Worm (Caenorhabditis elegans): ENCODE data around the gene cest-9.2.
A peak's percentile ranks its signal among the peaks of the same experiment; 100 is the strongest.

The cest-9.2 gene

ce11 chrX:12177521-12177920 is 44.4 kb upstream of the cest-9.2 start:
- TF ChIP-seq ceh-36 (tag; optimal IDR thresholded peaks at IDR 0.05), result no peak
- no peak for TF ChIP-seq aly-1 (tag; optimal IDR thresholded peaks at IDR 0.05)
- no peak for TF ChIP-seq F13C5.2 (tag; optimal IDR thresholded peaks at IDR 0.05)
- no peak for TF ChIP-seq ceh-13 (GFP tag; optimal IDR thresholded peaks at IDR 0.05)
- TF ChIP-seq tra-4 (tag; optimal IDR thresholded peaks at IDR 0.05), result no peak
- TF ChIP-seq flt-1 (GFP tag; IDR thresholded peaks at IDR 0.05), result no peak
- no peak for TF ChIP-seq hmbx-1 (tag; optimal IDR thresholded peaks at IDR 0.05)

- TF ChIP-seq aly-1 (tag; optimal IDR thresholded peaks at IDR 0.05) (no peak), tbx-37 (GFP tag; conservative IDR thresholded peaks at IDR 0.05) (no peak), scrt-1 (GFP tag; IDR thresholded peaks at IDR 0.05) (no peak), hmg-4 (GFP tag; optimal IDR thresholded peaks at IDR 0.05) (no peak), hmbx-1 (tag; optimal IDR thresholded peaks at IDR 0.05) (no peak), ama-1 (optimal IDR thresholded peaks at IDR 0.05) (no peak), pes-1 (GFP tag; IDR thresholded peaks at IDR 0.05) (no peak), flt-1 (GFP tag; IDR thresholded peaks at IDR 0.05) (no peak), ets-7 (tag; optimal IDR thresholded peaks at IDR 0.05) (no peak), B0310.2 (tag; optimal IDR thresholded peaks at IDR 0.05) (no peak), hnd-1 (tag; optimal IDR thresholded peaks at IDR 0.05) (no peak), tbx-11 (GFP tag; IDR thresholded peaks at IDR 0.05) (no peak), ceh-36 (tag; optimal IDR thresholded peaks at IDR 0.05) (no peak), ceh-13 (GFP tag; optimal IDR thresholded peaks at IDR 0.05) (no peak), sea-1 (GFP tag; conservative IDR thresholded peaks at IDR 0.05) (no peak), tra-4 (tag; optimal IDR thresholded peaks at IDR 0.05) (no peak), F13C5.2 (tag; optimal IDR thresholded peaks at IDR 0.05) (no peak)
Observed at ce11 chrX:12178351-12179089, 43.4 kb upstream of the cest-9.2 start.

DNA sequence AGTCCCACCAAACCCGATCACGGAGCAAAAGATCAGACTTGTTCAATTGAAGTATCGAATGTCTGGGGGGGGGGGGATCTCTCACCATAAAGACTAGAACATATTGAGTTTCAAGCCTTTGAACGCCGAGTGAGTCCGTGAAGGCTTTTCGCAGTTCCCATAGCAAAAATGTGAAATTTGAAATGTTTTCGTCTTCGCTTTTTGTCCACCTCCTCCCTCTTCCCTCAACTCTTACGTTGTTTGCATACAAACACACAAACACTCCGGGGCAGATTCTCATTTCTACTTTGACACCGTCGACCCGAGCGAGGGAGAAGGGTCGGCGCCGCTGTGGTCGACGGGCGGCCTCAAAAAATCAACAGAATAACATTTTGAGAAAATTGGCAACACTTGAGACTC is 42.8 kb upstream of the cest-9.2 start:
- no peak for TF ChIP-seq sea-1 (GFP tag; conservative IDR thresholded peaks at IDR 0.05)
- no peak for TF ChIP-seq aly-1 (tag; optimal IDR thresholded peaks at IDR 0.05)
- no peak for TF ChIP-seq B0310.2 (tag; optimal IDR thresholded peaks at IDR 0.05)
- TF ChIP-seq ama-1 (optimal IDR thresholded peaks at IDR 0.05), result no peak
- TF ChIP-seq tra-4 (tag; optimal IDR thresholded peaks at IDR 0.05), result no peak
- TF ChIP-seq pes-1 (GFP tag; IDR thresholded peaks at IDR 0.05), result no peak
- no peak for TF ChIP-seq ets-7 (tag; optimal IDR thresholded peaks at IDR 0.05)
- TF ChIP-seq F13C5.2 (tag; optimal IDR thresholded peaks at IDR 0.05), result no peak
- TF ChIP-seq ceh-36 (tag; optimal IDR thresholded peaks at IDR 0.05), result no peak
- no peak for TF ChIP-seq hnd-1 (tag; optimal IDR thresholded peaks at IDR 0.05)
- TF ChIP-seq tbx-11 (GFP tag; IDR thresholded peaks at IDR 0.05), result no peak
- no peak for TF ChIP-seq flt-1 (GFP tag; IDR thresholded peaks at IDR 0.05)
- no peak for TF ChIP-seq ceh-13 (GFP tag; optimal IDR thresholded peaks at IDR 0.05)
- no peak for TF ChIP-seq tbx-37 (GFP tag; conservative IDR thresholded peaks at IDR 0.05)

ce11 chrX:12179817-12180384 is 42.0 kb upstream of the cest-9.2 start:
- TF ChIP-seq ceh-13 (GFP tag; optimal IDR thresholded peaks at IDR 0.05) (no peak), tra-4 (tag; optimal IDR thresholded peaks at IDR 0.05) (no peak), hmg-4 (GFP tag; optimal IDR thresholded peaks at IDR 0.05) (peak; percentile 35)

DNA sequence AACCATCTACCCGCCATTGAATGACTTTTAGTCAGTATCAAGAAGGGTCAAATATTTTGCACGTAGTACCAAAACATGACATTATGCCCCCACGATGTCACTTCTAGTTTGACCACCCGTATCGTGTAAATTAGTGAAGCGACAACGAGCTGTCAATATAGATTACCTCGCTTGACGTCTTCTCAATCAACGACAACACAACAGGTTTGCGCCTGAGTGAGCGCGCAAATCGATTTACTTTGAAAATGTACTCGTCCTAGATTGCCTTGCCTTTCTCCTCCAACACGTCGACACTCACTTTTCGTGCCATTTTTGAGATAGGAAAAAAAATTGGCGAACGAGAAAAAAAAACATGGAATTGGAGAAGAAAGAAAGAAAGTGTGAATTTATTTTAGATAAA is 41.2 kb upstream of the cest-9.2 start:
- TF ChIP-seq flt-1 (GFP tag; IDR thresholded peaks at IDR 0.05) (no peak), sea-1 (GFP tag; conservative IDR thresholded peaks at IDR 0.05) (no peak), scrt-1 (GFP tag; IDR thresholded peaks at IDR 0.05) (no peak), ceh-36 (tag; optimal IDR thresholded peaks at IDR 0.05) (no peak), B0310.2 (tag; optimal IDR thresholded peaks at IDR 0.05) (no peak), tbx-11 (GFP tag; IDR thresholded peaks at IDR 0.05) (no peak), hnd-1 (tag; optimal IDR thresholded peaks at IDR 0.05) (no peak), ama-1 (optimal IDR thresholded peaks at IDR 0.05) (no peak), ceh-13 (GFP tag; optimal IDR thresholded peaks at IDR 0.05) (no peak), F13C5.2 (tag; optimal IDR thresholded peaks at IDR 0.05) (no peak), aly-1 (tag; optimal IDR thresholded peaks at IDR 0.05) (no peak), hmg-4 (GFP tag; optimal IDR thresholded peaks at IDR 0.05) (no peak), ets-7 (tag; optimal IDR thresholded peaks at IDR 0.05) (no peak), hmbx-1 (tag; optimal IDR thresholded peaks at IDR 0.05) (no peak), pes-1 (GFP tag; IDR thresholded peaks at IDR 0.05) (no peak), tbx-37 (GFP tag; conservative IDR thresholded peaks at IDR 0.05) (no peak), tra-4 (tag; optimal IDR thresholded peaks at IDR 0.05) (no peak)

- no peak for TF ChIP-seq hmg-4 (GFP tag; optimal IDR thresholded peaks at IDR 0.05)
- no peak for TF ChIP-seq tra-4 (tag; optimal IDR thresholded peaks at IDR 0.05)
- TF ChIP-seq hnd-1 (tag; optimal IDR thresholded peaks at IDR 0.05), result no peak
- TF ChIP-seq F13C5.2 (tag; optimal IDR thresholded peaks at IDR 0.05), result no peak
- TF ChIP-seq sea-1 (GFP tag; conservative IDR thresholded peaks at IDR 0.05), result no peak
- no peak for TF ChIP-seq tbx-11 (GFP tag; IDR thresholded peaks at IDR 0.05)
- no peak for TF ChIP-seq hmbx-1 (tag; optimal IDR thresholded peaks at IDR 0.05)
- TF ChIP-seq aly-1 (tag; optimal IDR thresholded peaks at IDR 0.05), result no peak
- TF ChIP-seq ceh-36 (tag; optimal IDR thresholded peaks at IDR 0.05), result no peak
- no peak for TF ChIP-seq tbx-37 (GFP tag; conservative IDR thresholded peaks at IDR 0.05)
- no peak for TF ChIP-seq pes-1 (GFP tag; IDR thresholded peaks at IDR 0.05)
- no peak for TF ChIP-seq B0310.2 (tag; optimal IDR thresholded peaks at IDR 0.05)
- no peak for TF ChIP-seq ets-7 (tag; optimal IDR thresholded peaks at IDR 0.05)
- TF ChIP-seq ama-1 (optimal IDR thresholded peaks at IDR 0.05), result no peak
- TF ChIP-seq flt-1 (GFP tag; IDR thresholded peaks at IDR 0.05), result no peak
- no peak for TF ChIP-seq scrt-1 (GFP tag; IDR thresholded peaks at IDR 0.05)
Observed at ce11 chrX:12181606-12182005, 40.3 kb upstream of the cest-9.2 start.
